Worm (Caenorhabditis elegans) whole organism, young adult: ENCODE measurements around the gene Y17G7B.12.

Experiments used
- B0019.2 ChIP-seq: fragments of 200-800 bp; sonication (Bioruptor generic); conservative IDR thresholded peaks from 2 replicates; pipeline ENCODE4 v1.3.6; 2022; ENCODE audit warnings: missing genetic modification reagents, missing genetic modification characterization, missing compliant biosample characterization
- B0035.1 ChIP-seq: sonication (generic microtip); optimal IDR thresholded peaks from 2 replicates; lab custom pipeline; 2016; ENCODE audit warnings: missing genetic modification characterization, mild to moderate bottlenecking, missing compliant biosample characterization, missing genotype, missing genetic modification reagents
- B0261.1 ChIP-seq: sonication (generic microtip); optimal IDR thresholded peaks from 2 replicates; lab custom pipeline; 2016; ENCODE audit warnings: mild to moderate bottlenecking, missing genetic modification characterization, moderate library complexity, missing compliant biosample characterization
- B0336.3 ChIP-seq: fragments of 200-800 bp; sonication (Bioruptor generic); IDR thresholded peaks from 2 replicates; pipeline ENCODE4 v1.3.6; 2022; ENCODE audit warnings: missing genetic modification characterization, missing compliant biosample characterization
- D2030.7 ChIP-seq: fragments of 200-800 bp; sonication (Bioruptor generic); IDR thresholded peaks from 2 replicates; pipeline ENCODE4 v1.3.6; 2022; ENCODE audit warnings: missing genetic modification reagents, missing genetic modification characterization, missing compliant biosample characterization
- F10E7.11 ChIP-seq: sonication (generic microtip); optimal IDR thresholded peaks from 2 replicates; lab custom pipeline; 2017; ENCODE audit warnings: mild to moderate bottlenecking, missing genetic modification characterization, moderate library complexity, missing compliant biosample characterization
- F22D6.2 ChIP-seq: sonication (generic microtip); optimal IDR thresholded peaks from 2 replicates; lab custom pipeline; 2016; ENCODE audit warnings: mild to moderate bottlenecking, missing genetic modification characterization, missing compliant biosample characterization
- F33H1.4 ChIP-seq: fragments of 200-800 bp; sonication (Bioruptor generic); IDR thresholded peaks from 2 replicates; pipeline ENCODE4 v1.3.6; 2022; ENCODE audit warnings: missing genetic modification reagents, missing genetic modification characterization, missing compliant biosample characterization
- F39B2.1 ChIP-seq: fragments of 200-800 bp; sonication (Bioruptor generic); IDR thresholded peaks from 2 replicates; pipeline ENCODE4 v1.3.6; 2022; ENCODE audit warnings: missing genetic modification reagents, missing genetic modification characterization, missing compliant biosample characterization
- F49E8.2 ChIP-seq: sonication (generic microtip); optimal IDR thresholded peaks from 3 replicates; lab custom pipeline; 2017; ENCODE audit warnings: missing genetic modification characterization, mild to moderate bottlenecking, missing compliant biosample characterization, antibody characterized with exemption, moderate library complexity; ENCODE audit not compliant: insufficient read depth
- K12H6.12 ChIP-seq: fragments of 200-800 bp; sonication (Bioruptor generic); optimal IDR thresholded peaks from 2 replicates; lab custom pipeline; 2018; ENCODE audit warnings: mild to moderate bottlenecking, missing genetic modification characterization, missing compliant biosample characterization
- T07F8.4 ChIP-seq: sonication (generic microtip); optimal IDR thresholded peaks from 2 replicates; lab custom pipeline; 2016; ENCODE audit warnings: mild to moderate bottlenecking, missing genetic modification characterization, moderate library complexity, missing compliant biosample characterization
- Y53G8AR.9 ChIP-seq: fragments of 200-800 bp; sonication (Bioruptor generic); conservative IDR thresholded peaks from 2 replicates; pipeline ENCODE4 v1.3.6; 2022; ENCODE audit warnings: missing genetic modification reagents, missing genetic modification characterization, missing compliant biosample characterization
- Y67H2A.10 ChIP-seq: fragments of 200-800 bp; sonication (Bioruptor generic); conservative IDR thresholded peaks from 2 replicates; pipeline ENCODE4 v1.3.6; 2022; ENCODE audit warnings: missing genetic modification reagents, missing genetic modification characterization, missing compliant biosample characterization
- Y95B8A.8 ChIP-seq: fragments of 200-800 bp; sonication (Bioruptor generic); IDR thresholded peaks from 2 replicates; pipeline ENCODE4 v1.3.6; 2022; ENCODE audit warnings: missing genetic modification reagents, missing genetic modification characterization, missing compliant biosample characterization
- athp-1 ChIP-seq: sonication (generic microtip); optimal IDR thresholded peaks from 2 replicates; lab custom pipeline; 2017; ENCODE audit warnings: mild to moderate bottlenecking, missing genetic modification characterization, missing compliant biosample characterization
- attf-3 ChIP-seq: fragments of 200-800 bp; sonication (Bioruptor generic); conservative IDR thresholded peaks from 2 replicates; pipeline ENCODE4 v1.3.6; 2022; ENCODE audit warnings: missing genetic modification reagents, missing genetic modification characterization, missing compliant biosample characterization
- ccch-3 ChIP-seq: fragments of 200-800 bp; sonication (Bioruptor generic); optimal IDR thresholded peaks from 2 replicates; lab custom pipeline; 2018; ENCODE audit warnings: mild to moderate bottlenecking, missing genetic modification characterization, missing compliant biosample characterization
- cebp-1 ChIP-seq, 2 experiments: fragments of 200-800 bp in 1 of 2; sonication (Bioruptor generic) in 1 of 2; sonication (generic microtip) in 1 of 2; IDR thresholded peaks in 1 of 2; optimal IDR thresholded peaks in 1 of 2; 2 replicates each; pipeline versions ENCODE4 v1.3.6 to Lab custom; 2017 to 2022; ENCODE audit warnings: missing compliant biosample characterization in 2 of 2, missing genetic modification characterization in 2 of 2, mild to moderate bottlenecking in 1 of 2, missing genetic modification reagents in 1 of 2, moderate library complexity in 1 of 2
- ceh-100 ChIP-seq: fragments of 200-800 bp; sonication (Bioruptor generic); IDR thresholded peaks from 2 replicates; pipeline ENCODE4 v1.3.6; 2022; ENCODE audit warnings: missing genetic modification reagents, missing genetic modification characterization, missing compliant biosample characterization
- ceh-40 ChIP-seq: fragments of 200-800 bp; sonication (Bioruptor generic); IDR thresholded peaks from 2 replicates; pipeline ENCODE4 v1.3.6; 2022; ENCODE audit warnings: missing genetic modification characterization, missing compliant biosample characterization
- ceh-91 ChIP-seq: fragments of 200-800 bp; sonication (Bioruptor generic); IDR thresholded peaks from 2 replicates; pipeline ENCODE4 v1.3.6; 2022; ENCODE audit warnings: missing genetic modification reagents, missing genetic modification characterization, missing compliant biosample characterization
- dpl-1 ChIP-seq: fragments of 150-350 bp; optimal IDR thresholded peaks from 2 replicates; lab custom pipeline; 2014; ENCODE audit warnings: missing biosample characterization, missing genetic modification reagents, missing genetic modification characterization
- egrh-3 ChIP-seq: fragments of 200-800 bp; sonication (Bioruptor generic); IDR thresholded peaks from 2 replicates; pipeline ENCODE4 v1.3.6; 2022; ENCODE audit warnings: missing genetic modification reagents, missing genetic modification characterization, missing compliant biosample characterization
- hrde-1 ChIP-seq: sonication (generic microtip); optimal IDR thresholded peaks from 2 replicates; lab custom pipeline; 2016; ENCODE audit warnings: missing genetic modification characterization, mild to moderate bottlenecking, missing compliant biosample characterization, moderate library complexity, missing genotype, missing genetic modification reagents, borderline replicate concordance
- hsf-1 ChIP-seq: fragments of 200-800 bp; sonication (Bioruptor generic); IDR thresholded peaks from 2 replicates; pipeline ENCODE4 v1.3.6; 2022; ENCODE audit warnings: missing genetic modification reagents, missing genetic modification characterization, missing compliant biosample characterization
- lin-26 ChIP-seq: fragments of 200-800 bp; sonication (Bioruptor generic); IDR thresholded peaks from 2 replicates; pipeline ENCODE4 v1.3.6; 2022; ENCODE audit warnings: missing genetic modification reagents, missing genetic modification characterization, missing compliant biosample characterization
- lin-35 ChIP-seq, 3 experiments: fragments of 150-350 bp in 2 of 3; sonication (generic microtip) in 1 of 3; optimal IDR thresholded peaks; 2 replicates each; lab custom pipeline; 2014 to 2018; ENCODE audit warnings: missing biosample characterization in 3 of 3, missing genetic modification characterization in 3 of 3, missing genetic modification reagents in 3 of 3
- lin-40 ChIP-seq: sonication (generic microtip); optimal IDR thresholded peaks from 2 replicates; lab custom pipeline; 2016; ENCODE audit warnings: missing genetic modification characterization, mild to moderate bottlenecking, missing compliant biosample characterization, missing genotype, missing genetic modification reagents
- lin-54 ChIP-seq: fragments of 200-800 bp; sonication (Bioruptor generic); optimal IDR thresholded peaks from 2 replicates; lab custom pipeline; 2018; ENCODE audit warnings: mild to moderate bottlenecking, missing genetic modification characterization, missing compliant biosample characterization
- lsl-1 ChIP-seq: fragments of 200-800 bp; sonication (Bioruptor generic); optimal IDR thresholded peaks from 2 replicates; lab custom pipeline; 2018; ENCODE audit warnings: mild to moderate bottlenecking, missing genetic modification characterization, moderate library complexity, missing compliant biosample characterization
- madf-8 ChIP-seq: fragments of 200-800 bp; sonication (Bioruptor generic); conservative IDR thresholded peaks from 2 replicates; pipeline ENCODE4 v1.3.6; 2022; ENCODE audit warnings: missing genetic modification reagents, missing genetic modification characterization, missing compliant biosample characterization
- nfyb-1 ChIP-seq: fragments of 200-800 bp; sonication (Bioruptor generic); IDR thresholded peaks from 2 replicates; pipeline ENCODE4 v1.3.6; 2022; ENCODE audit warnings: missing genetic modification reagents, missing genetic modification characterization, missing compliant biosample characterization
- nhr-80 ChIP-seq: sonication (generic microtip); optimal IDR thresholded peaks from 2 replicates; lab custom pipeline; 2016; ENCODE audit warnings: missing genetic modification characterization, missing compliant biosample characterization
- pbrm-1 ChIP-seq: fragments of 200-800 bp; sonication (Bioruptor generic); IDR thresholded peaks from 2 replicates; pipeline ENCODE4 v1.3.6; 2022; ENCODE audit warnings: missing genetic modification reagents, missing genetic modification characterization, missing compliant biosample characterization
- pha-4 ChIP-seq: fragments of 150-350 bp; sonication (generic microtip); optimal IDR thresholded peaks from 2 replicates; lab custom pipeline; 2014; ENCODE audit warnings: missing biosample characterization, missing genetic modification reagents, missing genetic modification characterization
- rcor-1 ChIP-seq: fragments of 200-800 bp; sonication (Bioruptor generic); IDR thresholded peaks from 2 replicates; pipeline ENCODE4 v1.3.6; 2022; ENCODE audit warnings: missing genetic modification reagents, missing genetic modification characterization, missing compliant biosample characterization
- repo-1 ChIP-seq: sonication (generic microtip); optimal IDR thresholded peaks from 2 replicates; lab custom pipeline; 2017; ENCODE audit warnings: mild to moderate bottlenecking, missing genetic modification characterization, missing compliant biosample characterization
- snpc-1.1 ChIP-seq: sonication (generic microtip); optimal IDR thresholded peaks from 2 replicates; lab custom pipeline; 2017; ENCODE audit warnings: missing genetic modification characterization, mild to moderate bottlenecking, missing compliant biosample characterization, antibody characterized with exemption, moderate library complexity, missing genotype, missing genetic modification reagents; ENCODE audit not compliant: insufficient read depth
- snpc-1.3 ChIP-seq: sonication (generic microtip); optimal IDR thresholded peaks from 2 replicates; lab custom pipeline; 2017; ENCODE audit warnings: missing genetic modification characterization, mild to moderate bottlenecking, missing compliant biosample characterization, antibody characterized with exemption, moderate library complexity, missing genotype, missing genetic modification reagents; ENCODE audit not compliant: insufficient read depth
- somi-1 ChIP-seq: fragments of 200-800 bp; sonication (Bioruptor generic); optimal IDR thresholded peaks from 2 replicates; lab custom pipeline; 2018; ENCODE audit warnings: mild to moderate bottlenecking, missing genetic modification characterization, missing compliant biosample characterization
- sptf-2 ChIP-seq: fragments of 200-800 bp; sonication (Bioruptor generic); optimal IDR thresholded peaks from 2 replicates; lab custom pipeline; 2018; ENCODE audit warnings: mild to moderate bottlenecking, missing genetic modification characterization, missing compliant biosample characterization
- tbp1 ChIP-seq: fragments of 200-800 bp; sonication (Bioruptor generic); optimal IDR thresholded peaks from 2 replicates; lab custom pipeline; 2018; ENCODE audit warnings: mild to moderate bottlenecking, missing genetic modification characterization, missing compliant biosample characterization
- zfh-2 ChIP-seq: fragments of 200-800 bp; sonication (Bioruptor generic); conservative IDR thresholded peaks from 2 replicates; pipeline ENCODE4 v1.3.6; 2022; ENCODE audit warnings: missing genetic modification reagents, missing genetic modification characterization, missing compliant biosample characterization
- zim-3 ChIP-seq: sonication (generic microtip); optimal IDR thresholded peaks from 2 replicates; lab custom pipeline; 2017; ENCODE audit warnings: mild to moderate bottlenecking, missing genetic modification characterization, moderate library complexity, missing compliant biosample characterization
- ztf-18 ChIP-seq: sonication (generic microtip); optimal IDR thresholded peaks from 2 replicates; lab custom pipeline; 2016; ENCODE audit warnings: missing genotype, mild to moderate bottlenecking, missing genetic modification characterization, missing compliant biosample characterization
- ztf-28 ChIP-seq: fragments of 200-800 bp; sonication (Bioruptor generic); IDR thresholded peaks from 2 replicates; pipeline ENCODE4 v1.3.6; 2022; ENCODE audit warnings: missing genetic modification reagents, missing genetic modification characterization, missing compliant biosample characterization

The Y17G7B.12 gene

ce11 chrII:11980110-11980509 is 43.6 kb upstream of the Y17G7B.12 start (continued):
- peak; percentile 74 for TF ChIP-seq pha-4 (tag; lab: Kevin White, UChicago)
- no peak; the same call in none of the 2 replicates for TF ChIP-seq cebp-1 (GFP tag; IDR thresholded peaks at IDR 0.05; lab: Robert Waterston, UW)
- peak; percentile 58 for TF ChIP-seq cebp-1 (tag; optimal IDR thresholded peaks at IDR 0.05; lab: Kevin White, UChicago)
- no peak for TF ChIP-seq F39B2.1 (GFP tag; lab: Robert Waterston, UW)
- TF ChIP-seq nfyb-1 (GFP tag; lab: Robert Waterston, UW), result peak; percentile 84; the same call in 1 of the 2 replicates
- no peak for TF ChIP-seq ceh-40
- TF ChIP-seq dpl-1, result peak; percentile 27
- peak; percentile 96 for TF ChIP-seq D2030.7 (GFP tag; lab: Robert Waterston, UW)
- no peak for TF ChIP-seq zfh-2 (GFP tag; lab: Robert Waterston, UW)
- peak; percentile 97 for TF ChIP-seq Y95B8A.8
- TF ChIP-seq F33H1.4 (GFP tag; lab: Robert Waterston, UW), result peak; percentile 93
- peak; percentile 96 for TF ChIP-seq lin-54 (GFP tag; lab: Kevin White, UChicago)
- TF ChIP-seq nhr-80, result peak; percentile 28
- peak; percentile 85 for TF ChIP-seq lsl-1 (GFP tag; lab: Kevin White, UChicago)
- peak; percentile 59 for TF ChIP-seq egrh-3 (GFP tag; lab: Robert Waterston, UW)
- TF ChIP-seq lin-26 (GFP tag; lab: Robert Waterston, UW), result no peak
- TF ChIP-seq hrde-1 (tag; lab: Kevin White, UChicago), result peak; percentile 18
- peak; percentile 31 for TF ChIP-seq T07F8.4 (tag; lab: Kevin White, UChicago)
- TF ChIP-seq attf-3 (GFP tag; lab: Robert Waterston, UW), result no peak
- peak; percentile 68 for TF ChIP-seq B0336.3
- TF ChIP-seq B0261.1 (tag; lab: Kevin White, UChicago), result no peak
- TF ChIP-seq Y53G8AR.9 (GFP tag; lab: Robert Waterston, UW), result peak; percentile 92
- TF ChIP-seq athp-1 (tag; lab: Kevin White, UChicago), result peak; percentile 89
- TF ChIP-seq B0035.1 (tag; lab: Kevin White, UChicago), result peak; percentile 62
- TF ChIP-seq F10E7.11 (tag; lab: Kevin White, UChicago), result no peak
- peak; percentile 13 for TF ChIP-seq repo-1
- peak; percentile 65 for TF ChIP-seq ccch-3
- TF ChIP-seq lin-40 (tag; lab: Kevin White, UChicago), result peak; percentile 92
- peak; percentile 59 for TF ChIP-seq F49E8.2 (tag; lab: Kevin White, UChicago)
- TF ChIP-seq snpc-1.1, result peak; percentile 16
- TF ChIP-seq ztf-18, result peak; percentile 71
- TF ChIP-seq ceh-100 (GFP tag; lab: Robert Waterston, UW), result peak; percentile 99
- TF ChIP-seq rcor-1 (GFP tag; lab: Robert Waterston, UW), result no peak
- peak; percentile 76 for TF ChIP-seq tbp1 (GFP tag; lab: Kevin White, UChicago)
- TF ChIP-seq Y67H2A.10 (GFP tag; lab: Robert Waterston, UW), result peak; percentile 91
- TF ChIP-seq somi-1, result no peak
- peak; percentile 16 for TF ChIP-seq F22D6.2 (tag; lab: Kevin White, UChicago)
- peak; percentile 96 for TF ChIP-seq ztf-28 (GFP tag; lab: Robert Waterston, UW)
- peak; percentile 80 for TF ChIP-seq madf-8 (GFP tag; lab: Robert Waterston, UW)
- TF ChIP-seq ceh-91 (GFP tag; lab: Robert Waterston, UW), result peak; percentile 92
- TF ChIP-seq sptf-2 (GFP tag; lab: Kevin White, UChicago), result no peak
- TF ChIP-seq lin-35 (GFP tag; optimal IDR thresholded peaks at IDR 0.05; lab: Kevin White, UChicago), result peak in 1 of 3 experiments; percentile 88
- no peak for TF ChIP-seq zim-3 (tag; lab: Kevin White, UChicago)
- TF ChIP-seq B0019.2 (GFP tag; lab: Robert Waterston, UW), result peak; percentile 92
- peak; percentile 82 for TF ChIP-seq K12H6.12 (tag; lab: Kevin White, UChicago)
- peak; percentile 87 for TF ChIP-seq snpc-1.3 (tag; lab: Kevin White, UChicago)
- peak; percentile 85; the same call in 1 of the 2 replicates for TF ChIP-seq pbrm-1
- peak; percentile 83 for TF ChIP-seq hsf-1 (GFP tag; lab: Robert Waterston, UW)
